Fruit fly (Drosophila melanogaster): ENCODE data around the gene sta.

The sta gene

dm6 chrX:1482840-1483518 is at the start of gene sta, which contains the start of gene inc (continued):
- peak; percentile 48 for TF ChIP-seq CG11398 (GFP tag; optimal IDR thresholded peaks at IDR 0.05)
- TF ChIP-seq chm (GFP tag; IDR thresholded peaks at IDR 0.05), result peak; percentile 61
- peak; percentile 42 for TF ChIP-seq vfl (GFP tag; optimal IDR thresholded peaks at IDR 0.05)
- peak; percentile 17 for TF ChIP-seq tup (GFP tag; optimal IDR thresholded peaks at IDR 0.05)
- peak; percentile 98 for TF ChIP-seq gfzf (GFP tag; optimal IDR thresholded peaks at IDR 0.05)
- TF ChIP-seq CG16863 (GFP tag; optimal IDR thresholded peaks at IDR 0.05), result no peak
- no peak for TF ChIP-seq dati (GFP tag; IDR thresholded peaks at IDR 0.05)
- peak; percentile 67 for TF ChIP-seq nmo (GFP tag; optimal IDR thresholded peaks at IDR 0.05)
- TF ChIP-seq CG16813 (GFP tag; IDR thresholded peaks at IDR 0.05; ENCODE audit: partially characterized antibody), result peak; percentile 58; the same call in 2 of the 3 replicates
- TF ChIP-seq btn (GFP tag; optimal IDR thresholded peaks at IDR 0.05), result peak; percentile 38
- TF ChIP-seq dpn (GFP tag; optimal IDR thresholded peaks at IDR 0.05), result peak; percentile 12 to 67
- TF ChIP-seq kah (GFP tag; optimal IDR thresholded peaks at IDR 0.05), result peak; percentile 46
- no peak for TF ChIP-seq cad (GFP tag; optimal IDR thresholded peaks at IDR 0.05)
- TF ChIP-seq odd (GFP tag; optimal IDR thresholded peaks at IDR 0.05), result peak; percentile 69
- peak; percentile 62 for TF ChIP-seq stwl (tag; optimal IDR thresholded peaks at IDR 0.05)
- TF ChIP-seq CG1603 (tag; optimal IDR thresholded peaks at IDR 0.05), result peak; percentile 92
- peak; percentile 84 for TF ChIP-seq CG17186 (GFP tag; optimal IDR thresholded peaks at IDR 0.05)
- peak; percentile 68 for TF ChIP-seq amos (GFP tag; IDR thresholded peaks at IDR 0.05; ENCODE audit: partially characterized antibody)
- no peak for TF ChIP-seq Ptx1 (GFP tag; IDR thresholded peaks at IDR 0.05)
- TF ChIP-seq usp (GFP tag; optimal IDR thresholded peaks at IDR 0.05), result no peak
- no peak for TF ChIP-seq CG14441 (GFP tag; IDR thresholded peaks at IDR 0.05)
- peak; percentile 43; the same call in 1 of the 2 replicates for TF ChIP-seq Drgx (GFP tag; IDR thresholded peaks at IDR 0.05)
- TF ChIP-seq CG8478 (optimal IDR thresholded peaks at IDR 0.05), result no peak
- TF ChIP-seq CG11695 (GFP tag; IDR thresholded peaks at IDR 0.05), result no peak; the same call in 2 of the 3 replicates
- TF ChIP-seq CG15011 (GFP tag; optimal IDR thresholded peaks at IDR 0.05), result no peak
- peak; percentile 76 for TF ChIP-seq CG15601 (tag; optimal IDR thresholded peaks at IDR 0.05)
- peak; percentile 91 for TF ChIP-seq CG7987 (GFP tag; optimal IDR thresholded peaks at IDR 0.05)
- TF ChIP-seq dimm (GFP tag; IDR thresholded peaks at IDR 0.05), result no peak
- TF ChIP-seq gcm (GFP tag; optimal IDR thresholded peaks at IDR 0.05), result peak; percentile 67
- peak; percentile 73 for TF ChIP-seq CG31365 (tag; optimal IDR thresholded peaks at IDR 0.05)
- TF ChIP-seq CG30020 (tag; optimal IDR thresholded peaks at IDR 0.05), result peak; percentile 26
- TF ChIP-seq Fer2 (tag; optimal IDR thresholded peaks at IDR 0.05), result peak; percentile 52
- TF ChIP-seq CG13775 (GFP tag; optimal IDR thresholded peaks at IDR 0.05), result peak; percentile 47
- TF ChIP-seq crc (GFP tag; optimal IDR thresholded peaks at IDR 0.05), result no peak
- no peak for TF ChIP-seq toy (GFP tag; IDR thresholded peaks at IDR 0.05)
- TF ChIP-seq Tbp (GFP tag; optimal IDR thresholded peaks at IDR 0.05), result no peak
- no peak for TF ChIP-seq CG14667 (GFP tag; IDR thresholded peaks at IDR 0.05)
- TF ChIP-seq CG7745 (tag; optimal IDR thresholded peaks at IDR 0.05), result peak; percentile 26
- no peak for TF ChIP-seq CG12769 (tag; optimal IDR thresholded peaks at IDR 0.05)
- peak; percentile 58; the same call in 1 of the 3 replicates for TF ChIP-seq gce (GFP tag; IDR thresholded peaks at IDR 0.05)
- TF ChIP-seq CG3281 (GFP tag; optimal IDR thresholded peaks at IDR 0.05), result peak; percentile 84
- no peak for TF ChIP-seq CG10959 (GFP tag; IDR thresholded peaks at IDR 0.05)
- TF ChIP-seq CG8924 (tag; optimal IDR thresholded peaks at IDR 0.05), result peak; percentile 53
- TF ChIP-seq CG2202 (tag; optimal IDR thresholded peaks at IDR 0.05), result peak; percentile 66
- no peak for TF ChIP-seq ham (GFP tag; IDR thresholded peaks at IDR 0.05)
- peak; percentile 64 for TF ChIP-seq HLH4C (GFP tag; IDR thresholded peaks at IDR 0.05; ENCODE audit: partially characterized antibody)
- TF ChIP-seq CG2875 (GFP tag; optimal IDR thresholded peaks at IDR 0.05), result peak; percentile 66
- no peak for TF ChIP-seq ab (GFP tag; optimal IDR thresholded peaks at IDR 0.05)
- peak; percentile 76 for TF ChIP-seq Jarid2 (GFP tag; optimal IDR thresholded peaks at IDR 0.05)
- no peak for TF ChIP-seq ERR (GFP tag; optimal IDR thresholded peaks at IDR 0.05)
